Worm (Caenorhabditis elegans) whole organism, early embryonic: ENCODE results near the gene C17H12.6.

Experiments
- B0310.2 ChIP-seq: sonication (generic microtip); optimal IDR thresholded peaks from 2 replicates; lab custom pipeline; 2016; ENCODE audit warnings: mild to moderate bottlenecking, missing genetic modification characterization, missing compliant biosample characterization
- F13C5.2 ChIP-seq: sonication (generic microtip); optimal IDR thresholded peaks from 2 replicates; lab custom pipeline; 2017; ENCODE audit warnings: mild to moderate bottlenecking, missing genetic modification characterization, inconsistent platforms, missing compliant biosample characterization
- aly-1 ChIP-seq: sonication (generic microtip); optimal IDR thresholded peaks from 2 replicates; lab custom pipeline; 2016; ENCODE audit warnings: missing genetic modification characterization, missing compliant biosample characterization
- ama-1 ChIP-seq: fragments of 150-350 bp; optimal IDR thresholded peaks from 2 replicates; lab custom pipeline; 2014
- ceh-13 ChIP-seq: fragments of 200-800 bp; sonication (Bioruptor generic); optimal IDR thresholded peaks from 2 replicates; lab custom pipeline; 2018; ENCODE audit warnings: mild to moderate bottlenecking, missing genetic modification characterization, missing compliant biosample characterization
- ceh-36 ChIP-seq: sonication (generic microtip); optimal IDR thresholded peaks from 2 replicates; lab custom pipeline; 2016; ENCODE audit warnings: missing genetic modification characterization, inconsistent platforms, missing compliant biosample characterization
- ets-7 ChIP-seq: sonication (generic microtip); optimal IDR thresholded peaks from 2 replicates; lab custom pipeline; 2016; ENCODE audit warnings: missing genotype, missing genetic modification characterization, missing compliant biosample characterization
- flt-1 ChIP-seq: fragments of 200-800 bp; sonication (Bioruptor generic); IDR thresholded peaks from 2 replicates; pipeline ENCODE4 v1.3.6; 2022; ENCODE audit warnings: missing genetic modification characterization, missing compliant biosample characterization
- hmbx-1 ChIP-seq: sonication (generic microtip); optimal IDR thresholded peaks from 2 replicates; lab custom pipeline; 2016; ENCODE audit warnings: mild to moderate bottlenecking, missing genetic modification characterization, missing compliant biosample characterization
- hmg-4 ChIP-seq: fragments of 200-800 bp; sonication (Bioruptor generic); optimal IDR thresholded peaks from 2 replicates; lab custom pipeline; 2018; ENCODE audit warnings: mild to moderate bottlenecking, missing genetic modification characterization, missing compliant biosample characterization
- hnd-1 ChIP-seq: sonication (generic microtip); optimal IDR thresholded peaks from 2 replicates; lab custom pipeline; 2016; ENCODE audit warnings: missing genetic modification characterization, missing compliant biosample characterization
- pes-1 ChIP-seq: fragments of 200-800 bp; sonication (Bioruptor generic); IDR thresholded peaks from 2 replicates; pipeline ENCODE4 v1.3.6; 2022; ENCODE audit warnings: missing genetic modification reagents, missing genetic modification characterization, missing compliant biosample characterization
- scrt-1 ChIP-seq: fragments of 200-800 bp; sonication (Bioruptor generic); IDR thresholded peaks from 2 replicates; pipeline ENCODE4 v1.3.6; 2022; ENCODE audit warnings: missing genetic modification characterization, missing compliant biosample characterization
- sea-1 ChIP-seq: fragments of 200-800 bp; sonication (Bioruptor generic); conservative IDR thresholded peaks from 2 replicates; pipeline ENCODE4 v1.3.6; 2022; ENCODE audit warnings: missing genetic modification characterization, missing compliant biosample characterization
- tbx-11 ChIP-seq: fragments of 200-800 bp; sonication (Bioruptor generic); IDR thresholded peaks from 2 replicates; pipeline ENCODE4 v1.3.6; 2022; ENCODE audit warnings: missing genetic modification characterization, missing compliant biosample characterization
- tbx-37 ChIP-seq: fragments of 200-800 bp; sonication (Bioruptor generic); conservative IDR thresholded peaks from 2 replicates; pipeline ENCODE4 v1.3.6; 2022; ENCODE audit warnings: missing genetic modification reagents, missing genetic modification characterization, missing compliant biosample characterization
- tra-4 ChIP-seq: sonication (generic microtip); optimal IDR thresholded peaks from 2 replicates; lab custom pipeline; 2017; ENCODE audit warnings: missing genetic modification characterization, missing compliant biosample characterization

The C17H12.6 gene

DNA sequence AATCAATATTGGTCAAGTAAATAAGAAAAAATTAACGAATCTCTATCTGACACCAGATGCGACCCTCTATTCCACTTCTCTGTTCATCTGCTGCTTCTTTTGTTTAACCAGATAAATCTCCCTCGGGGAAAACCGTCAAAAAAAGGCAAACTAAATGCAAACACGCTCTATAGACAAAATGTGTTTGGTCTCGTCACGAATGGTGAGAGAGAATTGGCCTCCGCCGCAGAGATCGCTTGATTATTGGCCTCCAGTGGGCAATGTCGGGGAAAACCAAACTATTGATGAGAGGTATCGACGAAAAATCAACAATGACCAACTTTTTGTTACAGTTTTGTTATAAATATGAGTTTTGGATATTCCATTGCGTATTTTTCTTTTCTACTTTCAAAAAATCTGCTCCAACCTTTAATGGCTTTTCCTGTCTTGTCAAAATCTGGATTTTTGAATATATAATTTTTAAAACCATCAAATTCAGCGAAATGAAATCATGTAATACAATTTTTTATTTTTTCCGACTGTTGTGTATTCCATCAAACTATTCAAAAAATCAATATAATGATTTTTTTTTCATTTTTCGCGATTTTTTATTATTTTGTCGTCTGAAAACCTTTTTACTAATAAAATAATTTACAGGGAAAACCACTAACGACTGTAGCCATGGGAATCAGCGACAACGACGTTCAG is 31.7 kb downstream of the C17H12.6 start, which contains the start of the genes C17H12.2 and vha-8:
Gene C17H12.2 (minus strand): TSS at position 51 of the 687 bp plus-strand sequence.
Gene vha-8 (plus strand): TSS at position 637 of the 687 bp plus-strand sequence.
- TF ChIP-seq B0310.2 (tag; lab: Kevin White, UChicago), result no peak
- TF ChIP-seq F13C5.2 (tag; lab: Kevin White, UChicago), result peak; percentile 58
- TF ChIP-seq ama-1 (lab: Kevin White, UChicago), result no peak
- TF ChIP-seq ceh-13 (GFP tag; lab: Kevin White, UChicago), result no peak
- 0 out of 2 replicates have a peak, but pooled peaks have one; percentile 15 for TF ChIP-seq tbx-37 (GFP tag; lab: Robert Waterston, UW)
- TF ChIP-seq tra-4, result no peak
- TF ChIP-seq sea-1 (GFP tag; lab: Robert Waterston, UW), result 0 out of 2 replicates have a peak, but pooled peaks have one; percentile 13
- no peak for TF ChIP-seq ets-7 (tag; lab: Kevin White, UChicago)
- TF ChIP-seq pes-1, result no peak
- TF ChIP-seq hmg-4 (GFP tag; lab: Kevin White, UChicago), result peak; percentile 48
- no peak for TF ChIP-seq aly-1 (tag; lab: Kevin White, UChicago)
- no peak for TF ChIP-seq scrt-1 (GFP tag; lab: Robert Waterston, UW)
- TF ChIP-seq tbx-11 (GFP tag; lab: Robert Waterston, UW), result no peak
- no peak for TF ChIP-seq hnd-1 (tag; lab: Kevin White, UChicago)
- 0 out of 2 replicates have a peak, but pooled peaks have one; percentile 38 for TF ChIP-seq flt-1 (GFP tag; lab: Robert Waterston, UW)
- no peak for TF ChIP-seq hmbx-1 (tag; lab: Kevin White, UChicago)
- TF ChIP-seq ceh-36, result no peak

DNA sequence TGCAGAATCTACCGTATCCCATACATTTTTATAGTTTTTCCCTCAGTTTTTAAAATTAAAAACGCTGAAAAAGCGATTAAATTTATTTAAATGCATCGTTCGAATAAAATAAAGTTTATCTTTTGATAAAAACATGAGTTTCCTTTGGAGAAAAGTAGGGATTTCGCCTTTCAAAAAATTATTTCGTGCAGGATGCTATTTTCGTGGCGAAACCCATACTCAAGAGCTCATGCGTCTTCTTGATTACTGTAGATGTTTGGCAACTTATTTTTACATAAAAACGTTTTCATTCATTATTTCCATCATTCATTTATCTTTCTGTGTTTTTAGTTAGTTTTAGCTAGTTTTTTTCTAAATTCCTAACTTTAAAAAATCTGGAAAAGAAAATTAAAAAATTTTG is 32.4 kb downstream of the C17H12.6 start:
- TF ChIP-seq pes-1, result no peak
- no peak for TF ChIP-seq ama-1 (lab: Kevin White, UChicago)
- TF ChIP-seq ceh-13 (GFP tag; lab: Kevin White, UChicago), result no peak
- TF ChIP-seq scrt-1 (GFP tag; lab: Robert Waterston, UW), result no peak
- TF ChIP-seq ets-7 (tag; lab: Kevin White, UChicago), result no peak
- TF ChIP-seq flt-1 (GFP tag; lab: Robert Waterston, UW), result no peak
- no peak for TF ChIP-seq hmbx-1 (tag; lab: Kevin White, UChicago)
- TF ChIP-seq tra-4, result no peak
- TF ChIP-seq B0310.2 (tag; lab: Kevin White, UChicago), result no peak
- TF ChIP-seq F13C5.2 (tag; lab: Kevin White, UChicago), result no peak

DNA sequence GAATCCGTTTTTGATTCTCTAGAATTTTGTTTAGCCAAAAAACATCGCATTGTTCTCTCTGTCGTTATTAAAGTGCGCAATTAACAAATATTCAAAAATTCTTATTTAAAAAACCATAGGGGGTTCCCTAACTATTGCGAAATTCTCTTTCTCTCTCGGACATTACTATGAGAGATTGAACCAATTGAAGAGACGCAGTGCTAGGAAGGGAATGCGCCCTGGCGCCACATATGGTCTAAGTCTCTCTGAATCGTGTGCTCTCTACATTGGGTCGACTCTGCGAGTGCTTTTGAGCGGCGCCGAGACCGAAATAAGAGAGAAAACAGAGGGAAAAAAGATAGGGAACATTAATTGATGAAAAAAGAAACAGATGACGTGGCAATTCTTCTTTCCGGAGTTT is 36.4 kb downstream of the C17H12.6 start:
- TF ChIP-seq ama-1 (lab: Kevin White, UChicago) (no peak), hnd-1 (tag; lab: Kevin White, UChicago) (no peak), scrt-1 (GFP tag; lab: Robert Waterston, UW) (no peak), tbx-37 (GFP tag; lab: Robert Waterston, UW) (no peak), hmbx-1 (tag; lab: Kevin White, UChicago) (no peak), ceh-36 (no peak), pes-1 (no peak), tra-4 (no peak), ceh-13 (GFP tag; lab: Kevin White, UChicago) (no peak)

- no peak for TF ChIP-seq scrt-1 (GFP tag; lab: Robert Waterston, UW)
- TF ChIP-seq hmbx-1 (tag; lab: Kevin White, UChicago), result no peak
- no peak for TF ChIP-seq ama-1 (lab: Kevin White, UChicago)
- TF ChIP-seq ceh-13 (GFP tag; lab: Kevin White, UChicago), result no peak
- TF ChIP-seq B0310.2 (tag; lab: Kevin White, UChicago), result no peak
These were observed 37.2 kb downstream of the C17H12.6 start, which contains the start of gene dyci-1 for ce11 chrIV:6785151-6785550. Gene dyci-1, minus strand, starts transcription at chrIV:6785272.

DNA sequence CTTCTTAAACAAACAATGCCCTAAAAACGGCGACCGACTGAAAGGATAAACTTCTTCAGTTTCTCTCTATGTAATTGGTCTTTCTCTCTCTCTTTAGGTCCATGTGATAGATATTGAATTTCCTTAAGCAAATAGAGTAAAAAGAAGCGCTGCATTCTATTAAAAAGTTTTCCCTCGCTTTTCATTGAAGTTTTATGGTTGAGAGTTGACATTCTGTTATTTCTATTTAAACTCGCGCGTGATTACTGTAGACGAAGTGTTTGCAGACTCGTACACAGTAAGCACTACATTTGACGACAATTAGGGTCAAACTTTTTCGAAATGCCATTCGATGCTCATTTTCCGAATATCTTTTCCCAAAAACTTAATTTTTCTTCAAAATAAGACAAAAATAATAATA is 45.1 kb downstream of the C17H12.6 start:
- TF ChIP-seq scrt-1 (GFP tag; lab: Robert Waterston, UW) (no peak), tbx-37 (GFP tag; lab: Robert Waterston, UW) (no peak), tra-4 (no peak), ets-7 (tag; lab: Kevin White, UChicago) (no peak), B0310.2 (tag; lab: Kevin White, UChicago) (no peak), flt-1 (GFP tag; lab: Robert Waterston, UW) (no peak), sea-1 (GFP tag; lab: Robert Waterston, UW) (no peak), aly-1 (tag; lab: Kevin White, UChicago) (no peak), F13C5.2 (tag; lab: Kevin White, UChicago) (no peak), ama-1 (lab: Kevin White, UChicago) (no peak), hnd-1 (tag; lab: Kevin White, UChicago) (no peak), ceh-13 (GFP tag; lab: Kevin White, UChicago) (no peak)

- TF ChIP-seq tbx-37 (GFP tag; lab: Robert Waterston, UW) (no peak), F13C5.2 (tag; lab: Kevin White, UChicago) (no peak), pes-1 (no peak), ets-7 (tag; lab: Kevin White, UChicago) (no peak), scrt-1 (GFP tag; lab: Robert Waterston, UW) (no peak), aly-1 (tag; lab: Kevin White, UChicago) (no peak), hmg-4 (GFP tag; lab: Kevin White, UChicago) (no peak), tra-4 (no peak), flt-1 (GFP tag; lab: Robert Waterston, UW) (no peak), ceh-13 (GFP tag; lab: Kevin White, UChicago) (no peak), hmbx-1 (tag; lab: Kevin White, UChicago) (no peak), sea-1 (GFP tag; lab: Robert Waterston, UW) (no peak), hnd-1 (tag; lab: Kevin White, UChicago) (no peak), ceh-36 (no peak), B0310.2 (tag; lab: Kevin White, UChicago) (no peak), tbx-11 (GFP tag; lab: Robert Waterston, UW) (no peak), ama-1 (lab: Kevin White, UChicago) (no peak)
These were observed 50.8 kb downstream of the C17H12.6 start for ce11 chrIV:6771556-6771955.
